Fruit fly (Drosophila melanogaster): ENCODE measurements around the gene CG4259.

Gene CG4259

dm6 chr2L:2129137-2129536, at the start of gene CG4259:
TSS of gene CG4259 (minus strand) at chr2L:2129237.
- TF ChIP-seq CG8478 (optimal IDR thresholded peaks at IDR 0.05) (no peak), CTCF (optimal IDR thresholded peaks at IDR 0.05) (no peak)

DNA sequence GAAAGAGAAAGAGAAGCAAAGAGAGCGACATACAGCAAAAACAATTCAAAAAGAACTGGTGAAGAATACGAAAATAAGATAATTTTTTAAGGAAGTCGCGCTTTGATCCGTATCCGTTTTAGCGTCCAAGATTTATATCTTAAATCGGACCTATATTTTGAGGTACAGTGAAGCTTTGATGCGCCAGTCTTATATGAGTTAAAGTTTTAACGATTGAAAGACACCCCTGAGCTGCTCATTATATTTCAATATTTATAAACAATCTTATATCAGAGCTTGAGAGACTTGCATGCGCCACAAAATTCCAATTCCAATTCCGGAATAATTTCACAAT, 49.7 kb upstream of the CG4259 start:
- TF ChIP-seq CTCF (optimal IDR thresholded peaks at IDR 0.05) = no peak
- TF ChIP-seq CG8478 (optimal IDR thresholded peaks at IDR 0.05) = no peak

DNA sequence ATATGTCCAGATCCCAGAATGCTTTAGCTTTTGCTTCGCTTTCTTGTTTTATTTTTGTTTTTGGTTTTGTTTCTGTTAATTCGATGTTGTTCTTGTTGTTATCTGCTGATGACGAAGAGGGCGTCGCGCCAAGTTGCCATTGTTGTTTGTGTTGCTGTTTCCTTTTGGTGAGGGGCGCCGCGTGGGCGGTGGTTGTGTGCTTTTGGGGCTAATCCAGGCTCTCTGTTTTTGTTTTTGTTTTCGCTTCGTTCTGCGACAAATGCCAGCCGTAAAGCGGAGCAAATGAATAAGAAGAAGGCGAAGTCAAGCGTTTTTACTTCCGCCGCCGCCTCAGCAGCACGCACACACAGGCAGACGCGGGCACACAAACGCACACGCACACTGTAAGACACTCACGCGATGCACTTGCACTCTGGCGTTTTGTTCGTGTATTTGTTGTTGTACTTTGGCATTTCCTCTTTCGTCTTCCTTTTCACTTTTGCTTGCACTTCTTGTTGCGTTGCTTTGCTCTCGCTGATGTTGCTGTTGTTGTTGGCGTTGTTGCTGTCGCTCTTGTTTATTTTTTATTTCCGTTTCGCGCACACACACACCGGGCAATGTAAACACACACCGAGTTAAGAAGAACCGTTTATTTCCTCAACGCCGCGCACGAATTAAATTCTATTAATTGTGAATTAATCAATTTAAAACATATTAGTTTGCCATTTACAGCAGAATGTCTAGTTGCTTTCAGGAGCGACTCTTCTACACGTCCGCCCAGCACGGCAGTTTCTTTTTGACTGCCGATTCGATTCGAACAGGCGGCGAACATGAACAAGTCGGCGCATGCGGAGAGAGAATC, 49.2 kb upstream of the CG4259 start, which contains the start of gene aop:
Gene aop, minus strand, starts transcription at position 786 of the 841 bp plus-strand sequence.
- TF ChIP-seq CTCF (optimal IDR thresholded peaks at IDR 0.05) (no peak), CG8478 (optimal IDR thresholded peaks at IDR 0.05) (no peak)

dm6 chr2L:2177312-2177968, 48.4 kb upstream of the CG4259 start:
- TF ChIP-seq CTCF (optimal IDR thresholded peaks at IDR 0.05) (no peak), CG8478 (optimal IDR thresholded peaks at IDR 0.05) (no peak)

DNA sequence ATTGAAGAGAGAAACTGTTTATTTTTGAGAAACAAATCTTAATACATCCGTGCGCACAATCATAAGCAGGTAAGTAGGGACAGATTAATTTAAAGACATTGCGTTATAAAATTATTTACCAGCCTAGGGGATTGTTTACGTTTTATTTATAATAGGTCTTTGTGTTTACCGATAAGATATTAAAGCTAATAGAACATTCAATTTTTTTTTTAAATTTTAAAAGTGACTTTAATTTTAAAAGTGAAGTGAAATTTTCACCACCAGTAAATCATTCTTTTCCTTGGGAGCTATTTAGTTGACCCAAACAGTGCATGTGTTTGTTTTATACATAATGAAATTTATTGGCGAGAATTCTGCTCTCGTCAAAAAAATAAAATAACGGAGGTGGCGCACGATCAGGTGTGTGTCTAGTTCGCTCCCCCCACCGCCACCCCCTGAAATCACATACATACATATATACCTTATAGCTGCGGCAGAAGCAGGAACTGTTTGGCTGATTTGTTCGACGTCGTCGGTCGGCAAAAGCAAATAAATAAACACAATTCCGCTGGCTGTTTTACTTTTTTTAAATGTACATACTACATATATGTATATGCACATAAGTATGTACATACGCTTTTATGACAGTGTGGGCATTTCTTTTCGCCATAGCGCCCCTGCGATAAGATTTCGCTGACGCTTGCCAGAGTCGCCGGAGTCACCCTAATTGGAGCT, 47.0 kb upstream of the CG4259 start:
- TF ChIP-seq CTCF (optimal IDR thresholded peaks at IDR 0.05) = no peak
- no peak for TF ChIP-seq CG8478 (optimal IDR thresholded peaks at IDR 0.05)

- TF ChIP-seq CG8478 (optimal IDR thresholded peaks at IDR 0.05) (no peak), CTCF (optimal IDR thresholded peaks at IDR 0.05) (no peak)
Measured at dm6 chr2L:2175090-2175830, 46.2 kb upstream of the CG4259 start.

DNA sequence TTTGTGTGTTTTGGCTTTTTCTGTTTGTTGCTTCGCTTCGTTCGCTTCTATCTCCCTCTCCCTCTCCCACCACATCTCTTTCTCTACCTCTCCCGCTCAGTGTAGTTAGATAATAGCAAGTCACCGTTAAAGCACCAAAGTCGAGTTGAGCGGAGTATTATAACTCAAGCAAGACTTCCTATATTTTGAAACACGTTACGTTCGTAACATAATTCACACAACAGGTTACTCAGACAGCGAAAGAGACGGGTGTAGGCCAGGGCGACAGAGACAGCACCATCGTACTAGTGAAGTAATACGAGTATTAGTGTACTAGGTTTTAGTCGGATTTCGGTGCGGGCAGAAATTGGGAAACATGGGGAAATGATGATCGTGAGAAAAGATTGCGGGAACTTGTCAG, 44.6 kb upstream of the CG4259 start:
- TF ChIP-seq CTCF (optimal IDR thresholded peaks at IDR 0.05) = no peak

DNA sequence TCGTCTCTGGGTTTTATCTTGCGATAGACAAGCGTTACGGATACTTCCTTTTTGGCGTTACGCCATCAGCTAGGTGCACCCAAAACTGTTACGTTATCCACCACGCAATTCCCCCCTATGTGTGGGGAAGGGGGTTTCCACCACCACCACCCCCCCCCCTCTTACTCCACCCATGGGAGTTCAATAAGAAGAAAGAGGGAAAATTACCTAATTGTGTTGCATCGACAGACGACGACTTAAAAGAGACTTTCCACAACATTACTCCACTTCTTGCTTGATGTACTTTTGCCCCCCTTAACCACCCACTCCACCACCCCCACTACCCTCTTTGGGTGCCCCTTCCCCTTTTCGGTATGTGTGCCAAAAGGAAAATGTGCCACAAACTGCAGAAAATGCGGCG, 44.2 kb upstream of the CG4259 start:
- TF ChIP-seq CTCF (optimal IDR thresholded peaks at IDR 0.05) (no peak), CG8478 (optimal IDR thresholded peaks at IDR 0.05) (no peak)

DNA sequence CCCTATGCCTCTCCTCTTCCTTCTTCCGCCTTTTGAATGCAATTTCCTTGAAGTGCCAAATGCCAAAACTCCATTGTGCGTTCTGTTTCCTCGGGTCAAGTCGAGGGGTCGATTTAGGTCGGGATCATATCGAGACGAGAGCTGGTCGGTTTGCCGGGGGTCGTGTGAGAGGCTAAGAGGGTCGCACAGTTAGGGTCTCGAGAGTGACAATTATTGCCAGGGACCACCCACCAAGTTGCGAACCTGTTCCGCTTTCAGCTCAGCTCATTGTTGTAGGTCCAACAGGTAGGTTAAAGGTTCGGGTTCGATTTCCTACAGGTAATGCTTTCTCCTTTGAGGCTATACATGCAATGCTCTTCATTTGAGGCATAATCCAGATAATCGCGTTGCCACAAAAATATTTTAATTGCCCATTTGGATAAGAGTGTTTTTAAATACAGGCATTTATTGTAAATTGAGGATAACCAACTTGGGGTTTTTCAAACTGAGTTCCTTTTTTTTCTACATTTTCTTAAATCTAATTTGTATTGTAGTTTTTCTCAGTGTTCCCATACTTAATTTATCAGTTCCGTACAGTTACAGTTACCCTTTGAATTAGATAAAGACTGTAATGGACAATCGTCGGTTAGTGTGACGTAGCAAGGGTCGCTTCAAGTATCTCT, 43.6 kb upstream of the CG4259 start:
- no peak for TF ChIP-seq CTCF (optimal IDR thresholded peaks at IDR 0.05)

dm6 chr2L:2171366-2172078, 42.5 kb upstream of the CG4259 start:
- no peak for TF ChIP-seq CTCF (optimal IDR thresholded peaks at IDR 0.05)
- TF ChIP-seq CG8478 (optimal IDR thresholded peaks at IDR 0.05) = no peak

DNA sequence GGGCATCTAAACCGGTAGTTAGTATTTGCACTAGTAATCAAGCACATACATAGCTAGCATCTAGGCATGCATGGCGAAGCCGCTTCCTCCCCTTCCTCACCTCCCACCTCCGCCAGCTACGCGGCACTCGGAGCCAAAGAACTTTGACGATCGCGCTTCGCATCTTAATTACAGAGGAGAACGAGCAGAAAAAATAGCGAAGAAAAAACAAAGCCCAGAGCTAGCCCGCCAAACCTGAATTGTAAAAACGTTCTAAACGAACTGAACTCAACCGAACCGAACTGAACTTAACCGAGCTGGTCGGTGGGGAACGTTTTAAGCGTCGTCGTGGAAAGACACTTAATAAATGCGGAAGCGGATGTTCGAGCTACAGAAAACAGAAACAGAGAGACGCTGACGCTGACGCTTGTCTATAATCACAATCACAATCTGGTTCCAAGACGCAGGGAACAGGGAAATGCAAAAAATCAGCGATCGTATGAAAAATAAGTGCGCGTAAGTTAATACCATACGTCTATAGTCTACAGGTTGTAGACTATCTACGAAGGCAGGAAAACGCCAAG, 39.9 kb upstream of the CG4259 start:
- TF ChIP-seq CTCF (optimal IDR thresholded peaks at IDR 0.05) (no peak), CG8478 (optimal IDR thresholded peaks at IDR 0.05) (no peak)

DNA sequence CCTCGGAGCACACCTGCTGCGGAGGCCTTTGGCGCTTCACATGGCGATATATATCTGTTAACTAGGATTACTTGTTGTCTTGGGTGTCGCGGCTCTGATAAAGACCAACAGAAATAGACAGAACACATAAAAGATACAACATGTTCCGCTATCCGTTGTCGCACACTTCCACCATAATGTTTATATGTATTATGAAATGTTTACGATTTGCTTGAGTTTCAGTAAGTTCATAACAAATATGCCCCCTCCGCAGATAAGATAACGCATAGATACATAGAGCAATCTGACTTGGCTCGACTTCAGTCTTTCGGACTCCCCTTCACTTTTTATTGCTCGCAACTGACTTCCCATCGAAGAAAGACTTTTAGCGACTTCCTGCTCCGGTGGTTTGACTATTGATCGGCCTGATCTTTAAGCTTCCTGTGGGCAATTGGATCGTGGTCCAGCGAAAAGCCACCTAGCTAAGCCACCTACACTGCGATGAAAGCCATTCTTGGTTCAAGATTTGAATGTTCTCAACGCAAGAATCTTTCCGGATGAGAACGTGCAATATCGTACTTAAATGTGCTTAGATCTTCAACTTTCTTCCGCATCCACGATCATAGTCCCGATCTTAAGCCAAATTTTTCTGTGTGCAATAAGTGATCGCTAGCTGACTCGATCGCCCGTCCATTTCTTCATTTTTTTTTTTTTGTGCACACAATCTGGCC, 39.3 kb upstream of the CG4259 start:
- TF ChIP-seq CTCF (optimal IDR thresholded peaks at IDR 0.05) (no peak), CG8478 (optimal IDR thresholded peaks at IDR 0.05) (no peak)

All from S2 (cell line).